Fruit fly (Drosophila melanogaster) whole organism, prepupa: ENCODE measurements around the gene Sas-4.

Experiments
- Blimp-1 ChIP-seq: fragments of 200-800 bp; sonication (Bioruptor generic); optimal IDR thresholded peaks from 3 replicates; lab custom pipeline; 2017; ENCODE audit warnings: missing biosample characterization, missing genetic modification characterization, mild to moderate bottlenecking, moderate library complexity, missing genetic modification reagents
- CG10669 ChIP-seq: fragments of 200-800 bp; sonication (Bioruptor generic); optimal IDR thresholded peaks from 3 replicates; lab custom pipeline; 2018; ENCODE audit warnings: missing biosample characterization, mild to moderate bottlenecking, missing genetic modification characterization, moderate library complexity
- CG11762 ChIP-seq: fragments of 200-800 bp; sonication (Bioruptor generic); optimal IDR thresholded peaks from 3 replicates; lab custom pipeline; 2016; ENCODE audit warnings: missing biosample characterization, missing genetic modification characterization; ENCODE audit not compliant: insufficient read depth
- CG11902 ChIP-seq: fragments of 200-800 bp; sonication (Bioruptor generic); optimal IDR thresholded peaks from 3 replicates; lab custom pipeline; 2016; ENCODE audit warnings: missing biosample characterization, missing genetic modification characterization
- CG1621 ChIP-seq: fragments of 200-800 bp; sonication (Bioruptor generic); optimal IDR thresholded peaks from 3 replicates; lab custom pipeline; 2018; ENCODE audit warnings: missing biosample characterization, mild to moderate bottlenecking, missing genetic modification characterization
- CG16779 ChIP-seq: fragments of 200-800 bp; sonication (Bioruptor generic); optimal IDR thresholded peaks from 3 replicates; lab custom pipeline; 2017; ENCODE audit warnings: missing biosample characterization, mild to moderate bottlenecking, missing genetic modification characterization
- CG3032 ChIP-seq: fragments of 200-800 bp; optimal IDR thresholded peaks from 2 replicates; lab custom pipeline; 2019; ENCODE audit warnings: missing biosample characterization, mild to moderate bottlenecking, missing genetic modification characterization, moderate library complexity
- CG31627 ChIP-seq: fragments of 200-800 bp; sonication (Bioruptor generic); optimal IDR thresholded peaks from 3 replicates; lab custom pipeline; 2016; ENCODE audit warnings: missing biosample characterization, missing genetic modification characterization
- CG32006 ChIP-seq: fragments of 200-800 bp; sonication (Bioruptor generic); optimal IDR thresholded peaks from 3 replicates; lab custom pipeline; 2017; ENCODE audit warnings: missing biosample characterization, mild to moderate bottlenecking, missing genetic modification characterization
- CG4318 ChIP-seq: fragments of 200-800 bp; sonication (Bioruptor generic); optimal IDR thresholded peaks from 3 replicates; lab custom pipeline; 2017; ENCODE audit warnings: missing biosample characterization, mild to moderate bottlenecking, missing genetic modification characterization
- CG6163 ChIP-seq: fragments of 200-800 bp; sonication (Bioruptor generic); IDR thresholded peaks from 3 replicates; pipeline ENCODE4 v1.3.6; 2022; ENCODE audit warnings: missing biosample characterization, missing genetic modification characterization
- CG6792 ChIP-seq: fragments of 200-800 bp; sonication (Bioruptor generic); optimal IDR thresholded peaks from 3 replicates; lab custom pipeline; 2016; ENCODE audit warnings: missing biosample characterization, missing genetic modification characterization
- CG6808 ChIP-seq: fragments of 200-800 bp; sonication (Bioruptor generic); optimal IDR thresholded peaks from 3 replicates; lab custom pipeline; 2017; ENCODE audit warnings: missing biosample characterization, missing genetic modification characterization, mild to moderate bottlenecking, moderate library complexity, missing genetic modification reagents
- CG6854 ChIP-seq: fragments of 200-800 bp; sonication (Bioruptor generic); optimal IDR thresholded peaks from 2 replicates; lab custom pipeline; 2017; ENCODE audit warnings: missing biosample characterization, mild to moderate bottlenecking, missing genetic modification characterization
- CG7368 ChIP-seq: fragments of 200-800 bp; sonication (Bioruptor generic); optimal IDR thresholded peaks from 3 replicates; lab custom pipeline; 2016; ENCODE audit warnings: missing biosample characterization, missing genetic modification characterization
- CG8119 ChIP-seq: fragments of 200-800 bp; sonication (Bioruptor generic); IDR thresholded peaks from 3 replicates; pipeline ENCODE4 v1.3.6; 2022; ENCODE audit warnings: missing biosample characterization, missing genetic modification characterization
- Eip75B ChIP-seq: fragments of 200-800 bp; sonication (Bioruptor generic); optimal IDR thresholded peaks from 3 replicates; lab custom pipeline; 2016; ENCODE audit warnings: missing biosample characterization, missing genetic modification characterization
- Eip78C ChIP-seq: fragments of 200-800 bp; sonication (Bioruptor generic); peaks from one replicate; lab custom pipeline; 2016; ENCODE audit warnings: missing biosample characterization, missing genetic modification characterization
- Eip93F ChIP-seq: fragments of 200-800 bp; sonication (Bioruptor generic); optimal IDR thresholded peaks from 2 replicates; lab custom pipeline; 2016; ENCODE audit warnings: missing biosample characterization, mild to moderate bottlenecking, missing genetic modification characterization
- Ets21C ChIP-seq: fragments of 200-800 bp; sonication (Bioruptor generic); optimal IDR thresholded peaks from 3 replicates; lab custom pipeline; 2016; ENCODE audit warnings: missing biosample characterization, missing genetic modification characterization
- Ets96B ChIP-seq: fragments of 200-800 bp; optimal IDR thresholded peaks from 2 replicates; lab custom pipeline; 2019; ENCODE audit warnings: missing biosample characterization, mild to moderate bottlenecking, missing genetic modification characterization, moderate library complexity
- Gug ChIP-seq: fragments of 200-800 bp; sonication (Bioruptor generic); IDR thresholded peaks from 2 replicates; pipeline ENCODE4 v1.3.6; 2022; ENCODE audit warnings: missing biosample characterization, missing genetic modification characterization
- Hr38 ChIP-seq: sonication (Bioruptor generic); optimal IDR thresholded peaks from 2 replicates; lab custom pipeline; 2016; ENCODE audit warnings: missing biosample characterization, missing genetic modification characterization
- Hr4 ChIP-seq: fragments of 200-800 bp; sonication (Bioruptor generic); optimal IDR thresholded peaks from 3 replicates; lab custom pipeline; 2016; ENCODE audit warnings: missing biosample characterization, missing genetic modification characterization
- Lpt ChIP-seq: fragments of 200-800 bp; sonication (Bioruptor generic); optimal IDR thresholded peaks from 3 replicates; lab custom pipeline; 2016; ENCODE audit warnings: missing biosample characterization, missing genetic modification characterization
- Met ChIP-seq: fragments of 200-800 bp; sonication (Bioruptor generic); optimal IDR thresholded peaks from 3 replicates; lab custom pipeline; 2016; ENCODE audit warnings: missing biosample characterization, missing genetic modification characterization
- OdsH ChIP-seq: fragments of 200-800 bp; sonication (Bioruptor generic); optimal IDR thresholded peaks from 3 replicates; lab custom pipeline; 2016; ENCODE audit warnings: missing biosample characterization, missing genetic modification characterization
- Smox ChIP-seq: fragments of 200-800 bp; sonication (Bioruptor generic); optimal IDR thresholded peaks from 3 replicates; lab custom pipeline; 2016; ENCODE audit warnings: missing biosample characterization, missing genetic modification characterization
- Sox102F ChIP-seq: fragments of 200-800 bp; sonication (Bioruptor generic); optimal IDR thresholded peaks from 2 replicates; lab custom pipeline; 2016; ENCODE audit warnings: missing biosample characterization, mild to moderate bottlenecking, missing genetic modification characterization
- Sox14 ChIP-seq: fragments of 200-800 bp; sonication (Bioruptor generic); optimal IDR thresholded peaks from 3 replicates; lab custom pipeline; 2016; ENCODE audit warnings: missing biosample characterization, missing genetic modification characterization
- Sox15 ChIP-seq: fragments of 200-800 bp; sonication (Bioruptor generic); optimal IDR thresholded peaks from 3 replicates; lab custom pipeline; 2016; ENCODE audit warnings: missing biosample characterization, missing genetic modification characterization
- achi ChIP-seq: fragments of 200-800 bp; sonication (Bioruptor generic); optimal IDR thresholded peaks from 3 replicates; lab custom pipeline; 2016; ENCODE audit warnings: missing biosample characterization, missing genetic modification characterization
- cyc ChIP-seq: fragments of 200-800 bp; sonication (Bioruptor generic); optimal IDR thresholded peaks from 3 replicates; lab custom pipeline; 2016; ENCODE audit warnings: missing biosample characterization, missing genetic modification characterization
- dac ChIP-seq: fragments of 200-800 bp; sonication (Bioruptor generic); optimal IDR thresholded peaks from 2 replicates; lab custom pipeline; 2017; ENCODE audit warnings: missing biosample characterization, mild to moderate bottlenecking, missing genetic modification characterization
- eg ChIP-seq: fragments of 200-800 bp; sonication (Bioruptor generic); IDR thresholded peaks from 3 replicates; pipeline ENCODE4 v1.3.6; 2022; ENCODE audit warnings: missing biosample characterization, missing genetic modification characterization
- esn ChIP-seq: fragments of 200-800 bp; sonication (Bioruptor generic); optimal IDR thresholded peaks from 2 replicates; lab custom pipeline; 2016; ENCODE audit warnings: missing biosample characterization, mild to moderate bottlenecking, missing genetic modification characterization, moderate library complexity
- fd59A ChIP-seq: fragments of 200-800 bp; sonication (Bioruptor generic); optimal IDR thresholded peaks from 2 replicates; lab custom pipeline; 2017; ENCODE audit warnings: missing biosample characterization, mild to moderate bottlenecking, missing genetic modification characterization, missing genetic modification reagents
- fd85E ChIP-seq: fragments of 200-800 bp; sonication (Bioruptor generic); optimal IDR thresholded peaks from 3 replicates; lab custom pipeline; 2016; ENCODE audit warnings: missing biosample characterization, missing genetic modification characterization
- lz ChIP-seq: fragments of 200-800 bp; sonication (Bioruptor generic); optimal IDR thresholded peaks from 3 replicates; lab custom pipeline; 2016; ENCODE audit warnings: missing biosample characterization, missing genetic modification characterization
- salr ChIP-seq, 2 experiments: fragments of 200-800 bp; sonication (Bioruptor generic); optimal IDR thresholded peaks; 3 replicates each; lab custom pipeline; 2016 to 2018; ENCODE audit warnings: missing biosample characterization in 2 of 2, missing genetic modification characterization in 2 of 2, mild to moderate bottlenecking in 1 of 2
- svp ChIP-seq: fragments of 200-800 bp; sonication (Bioruptor generic); peaks from one replicate; lab custom pipeline; 2016; ENCODE audit warnings: missing biosample characterization, missing genetic modification characterization
- topi ChIP-seq: fragments of 200-800 bp; sonication (Bioruptor generic); optimal IDR thresholded peaks from 3 replicates; lab custom pipeline; 2016; ENCODE audit warnings: missing biosample characterization, missing genetic modification characterization
- vri ChIP-seq: fragments of 200-800 bp; sonication (Bioruptor generic); optimal IDR thresholded peaks from 3 replicates; lab custom pipeline; 2016; ENCODE audit warnings: missing biosample characterization, mild to moderate bottlenecking, missing genetic modification characterization

Sas-4 gene

dm6 chr3R:7162356-7163289 lies 11.5 kb downstream of the Sas-4 start, which contains the start of gene sas (continued):
- TF ChIP-seq Hr38 (GFP tag; lab: Kevin White, UChicago) (no peak), CG4318 (no peak), salr (GFP tag; optimal IDR thresholded peaks at IDR 0.05; lab: Kevin White, UChicago) (no peak), CG32006 (GFP tag; lab: Kevin White, UChicago) (no peak), CG1621 (tag; lab: Kevin White, UChicago) (peak; percentile 72), CG31627 (GFP tag; lab: Kevin White, UChicago) (no peak), OdsH (GFP tag; lab: Kevin White, UChicago) (no peak), CG6792 (GFP tag; lab: Kevin White, UChicago) (no peak), svp (GFP tag; lab: Kevin White, UChicago) (no peak), esn (GFP tag; lab: Kevin White, UChicago) (peak; percentile 27), CG10669 (GFP tag; lab: Kevin White, UChicago) (no peak), fd85E (GFP tag; lab: Kevin White, UChicago) (no peak), Ets96B (tag; lab: Kevin White, UChicago) (no peak), achi (GFP tag; lab: Kevin White, UChicago) (no peak), CG3032 (tag; lab: Kevin White, UChicago) (no peak), Gug (GFP tag; lab: Robert Waterston, UW) (no peak), Eip93F (no peak), CG7368 (no peak), eg (GFP tag; lab: Robert Waterston, UW) (0 out of 3 replicates have a peak, but pooled peaks have one; percentile 28), Sox15 (GFP tag; lab: Kevin White, UChicago) (no peak), CG8119 (GFP tag; lab: Robert Waterston, UW) (0 out of 3 replicates have a peak, but pooled peaks have one; percentile 32), Smox (GFP tag; lab: Kevin White, UChicago) (no peak), Sox14 (GFP tag; lab: Kevin White, UChicago) (no peak), vri (GFP tag; lab: Kevin White, UChicago) (peak; percentile 41), Ets21C (GFP tag; lab: Kevin White, UChicago) (no peak), Eip78C (GFP tag; lab: Kevin White, UChicago) (peak; percentile 82), Hr4 (GFP tag; lab: Kevin White, UChicago) (no peak), Eip75B (peak; percentile 8), Lpt (GFP tag; lab: Kevin White, UChicago) (no peak), dac (GFP tag; lab: Kevin White, UChicago) (no peak), CG6854 (peak; percentile 35), CG6808 (GFP tag; lab: Kevin White, UChicago) (peak; percentile 29), Blimp-1 (GFP tag; lab: Kevin White, UChicago) (peak; percentile 8)

- no peak for TF ChIP-seq Met (GFP tag; lab: Kevin White, UChicago)
- no peak for TF ChIP-seq CG11902
- no peak for TF ChIP-seq Ets96B (tag; lab: Kevin White, UChicago)
- TF ChIP-seq, all 60 proteins: peak for 0
Observed at dm6 chr3R:7169927-7170326, 18.8 kb downstream of the Sas-4 start.

dm6 chr3R:7171384-7172099 lies 20.4 kb downstream of the Sas-4 start:
- TF ChIP-seq fd59A (GFP tag; lab: Kevin White, UChicago): peak; percentile 83
- no peak for TF ChIP-seq fd85E (GFP tag; lab: Kevin White, UChicago)
- TF ChIP-seq CG11762 (GFP tag; lab: Kevin White, UChicago): peak; percentile 14
- peak; percentile 14 for TF ChIP-seq Ets21C (GFP tag; lab: Kevin White, UChicago)
- peak; percentile 30 for TF ChIP-seq Smox (GFP tag; lab: Kevin White, UChicago)
- no peak for TF ChIP-seq cyc (GFP tag; lab: Kevin White, UChicago)
- TF ChIP-seq OdsH (GFP tag; lab: Kevin White, UChicago): peak; percentile 69
- TF ChIP-seq CG3032 (tag; lab: Kevin White, UChicago): peak; percentile 86
- TF ChIP-seq CG10669 (GFP tag; lab: Kevin White, UChicago): peak; percentile 77
- peak; percentile 46 for TF ChIP-seq topi (GFP tag; lab: Kevin White, UChicago)
- peak; percentile 92 for TF ChIP-seq Eip78C (GFP tag; lab: Kevin White, UChicago)
- peak; percentile 6 for TF ChIP-seq Sox102F
- 0 out of 3 replicates have a peak, but pooled peaks have one; percentile 17 for TF ChIP-seq CG6163 (GFP tag; lab: Robert Waterston, UW)
- peak; percentile 60 for TF ChIP-seq esn (GFP tag; lab: Kevin White, UChicago)
- TF ChIP-seq vri (GFP tag; lab: Kevin White, UChicago): no peak
- peak; percentile 29 for TF ChIP-seq CG31627 (GFP tag; lab: Kevin White, UChicago)
- peak; percentile 56 for TF ChIP-seq CG1621 (tag; lab: Kevin White, UChicago)
- no peak for TF ChIP-seq Sox15 (GFP tag; lab: Kevin White, UChicago)
- TF ChIP-seq CG16779 (tag; lab: Kevin White, UChicago): peak; percentile 55
- no peak for TF ChIP-seq dac (GFP tag; lab: Kevin White, UChicago)
- peak; percentile 69 for TF ChIP-seq achi (GFP tag; lab: Kevin White, UChicago)
- peak; percentile 52 for TF ChIP-seq lz (GFP tag; lab: Kevin White, UChicago)
